Worm (Caenorhabditis elegans): Measurements from ENCODE around the gene clec-197.

The clec-197 gene

ce11 chrIV:17382029-17382428, 35.5 kb upstream of the clec-197 start, which contains the start of gene C30H6.8:
TSS of gene C30H6.8 (plus strand) at chrIV:17382329.
- TF ChIP-seq egl-27 (tag; optimal IDR thresholded peaks at IDR 0.05) (no peak), sox-4 (tag; optimal IDR thresholded peaks at IDR 0.05) (no peak), ztf-4 (tag; optimal IDR thresholded peaks at IDR 0.05) (no peak), ama-1 (optimal IDR thresholded peaks at IDR 0.05) (no peak), jun-1 (tag; optimal IDR thresholded peaks at IDR 0.05) (no peak), snpc-4 (tag; optimal IDR thresholded peaks at IDR 0.05) (no peak), snu-23 (GFP tag; optimal IDR thresholded peaks at IDR 0.05) (no peak), ces-1 (GFP tag; optimal IDR thresholded peaks at IDR 0.05) (no peak), dsc-1 (tag; optimal IDR thresholded peaks at IDR 0.05) (no peak), mef-2 (tag; optimal IDR thresholded peaks at IDR 0.05) (no peak), unc-130 (tag; optimal IDR thresholded peaks at IDR 0.05) (no peak)

DNA sequence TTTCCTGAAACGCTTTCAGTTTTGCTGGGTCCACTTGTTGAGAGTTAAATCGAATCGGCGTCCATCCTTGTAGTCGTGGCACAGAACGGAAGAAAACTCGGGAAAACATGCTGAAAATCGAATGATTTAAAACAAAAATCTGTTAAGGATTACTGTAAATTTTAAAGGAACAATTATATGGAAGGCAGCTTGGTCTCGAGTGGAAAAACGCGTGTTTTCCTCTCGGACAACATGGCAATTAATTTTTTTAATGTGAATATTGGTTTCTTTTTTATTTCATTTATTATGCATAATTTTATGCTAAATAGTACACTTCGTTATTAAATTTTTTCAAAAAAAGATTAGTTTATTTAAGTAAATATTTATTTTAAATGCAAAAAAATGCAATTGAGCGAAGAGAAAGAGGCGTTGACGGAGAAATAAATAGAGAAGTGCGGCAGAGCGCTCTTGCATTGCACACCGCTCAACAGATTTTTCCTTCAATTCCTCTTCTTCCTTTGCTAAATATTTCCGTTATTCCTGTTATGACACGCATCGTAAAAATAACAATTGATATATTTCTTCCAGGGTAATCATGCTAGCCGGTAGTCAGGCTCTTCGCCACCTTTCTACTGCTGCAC, 33.7 kb upstream of the clec-197 start, which contains the start of the genes C30H6.9 and dlat-2:
Gene C30H6.9 (minus strand): TSS at position 110 of the 620 bp plus-strand sequence.
Gene dlat-2 (plus strand): TSS at position 566 of the 620 bp plus-strand sequence.
- TF ChIP-seq skn-1 (tag; optimal IDR thresholded peaks at IDR 0.05) (peak; percentile 3), C16A3.4 (tag; optimal IDR thresholded peaks at IDR 0.05) (peak; percentile 11), blmp-1 (tag; optimal IDR thresholded peaks at IDR 0.05) (peak; percentile 46), lin-15B (tag; optimal IDR thresholded peaks at IDR 0.05) (peak; percentile 13), ets-5 (GFP tag; IDR thresholded peaks at IDR 0.05) (no peak), ama-1 (optimal IDR thresholded peaks at IDR 0.05) (no peak), lsy-2 (tag; optimal IDR thresholded peaks at IDR 0.05) (peak; percentile 19 to 50), zip-4 (GFP tag; optimal IDR thresholded peaks at IDR 0.05) (no peak), efl-1 (optimal IDR thresholded peaks at IDR 0.05) (peak; percentile 20 to 25), efl-1 (GFP tag; optimal IDR thresholded peaks at IDR 0.05 in 1 of 2) (peak in 1 of 2 experiments; percentile 35), lin-35 (GFP tag; optimal IDR thresholded peaks at IDR 0.05) (peak; percentile 24 to 47), tbx-2 (tag; optimal IDR thresholded peaks at IDR 0.05) (no peak), unc-86 (tag; optimal IDR thresholded peaks at IDR 0.05) (no peak), nhr-47 (tag; optimal IDR thresholded peaks at IDR 0.05) (peak; percentile 24), dpl-1 (GFP tag; optimal IDR thresholded peaks at IDR 0.05) (peak in 2 of 3 experiments; percentile 21 to 49), hlh-4 (tag; optimal IDR thresholded peaks at IDR 0.05) (no peak), zag-1 (tag; optimal IDR thresholded peaks at IDR 0.05) (no peak), nhr-90 (tag; optimal IDR thresholded peaks at IDR 0.05; ENCODE audit: poor library complexity) (peak; percentile 9), snu-23 (GFP tag; optimal IDR thresholded peaks at IDR 0.05) (peak; percentile 15), ceh-8 (GFP tag; optimal IDR thresholded peaks at IDR 0.05) (no peak), nhr-20 (tag; optimal IDR thresholded peaks at IDR 0.05) (peak; percentile 22), xbp-1 (tag; optimal IDR thresholded peaks at IDR 0.05) (no peak)

ce11 chrIV:17376127-17376526, 29.6 kb upstream of the clec-197 start, which contains the start of gene haf-1:
TSS of gene haf-1 (plus strand) at chrIV:17376427.
- TF ChIP-seq lin-14 (GFP tag; optimal IDR thresholded peaks at IDR 0.05): no peak
- TF ChIP-seq nhr-85 (tag): no peak
- TF ChIP-seq F16B12.6 (tag; optimal IDR thresholded peaks at IDR 0.05): no peak
- TF ChIP-seq efl-1 (optimal IDR thresholded peaks at IDR 0.05): no peak
- TF ChIP-seq efl-1 (GFP tag; optimal IDR thresholded peaks at IDR 0.05 in 1 of 2): peak in 1 of 2 experiments; percentile 13

ce11 chrIV:17371469-17371868, 25.0 kb upstream of the clec-197 start, which contains the start of gene C30H6.5:
TSS of gene C30H6.5 (plus strand) at chrIV:17371769.
- no peak for TF ChIP-seq ztf-4 (tag; optimal IDR thresholded peaks at IDR 0.05)
- no peak for TF ChIP-seq pqm-1 (tag; optimal IDR thresholded peaks at IDR 0.05)
- TF ChIP-seq blmp-1 (tag; optimal IDR thresholded peaks at IDR 0.05): peak; percentile 82
- TF ChIP-seq mep-1 (tag; optimal IDR thresholded peaks at IDR 0.05): no peak

Data from whole organism, L1 larva.